Fruit fly (Drosophila melanogaster) whole organism, wandering third instar larva: ENCODE measurements around the gene mtd.

Source experiments
- Abd-B ChIP-seq: fragments of >200 bp; optimal IDR thresholded peaks from 2 replicates; lab custom pipeline; 2017; ENCODE audit warnings: missing biosample characterization, missing genetic modification characterization
- CG9705 ChIP-seq: fragments of 200-800 bp; sonication (Bioruptor generic); optimal IDR thresholded peaks from 2 replicates; lab custom pipeline; 2018; ENCODE audit warnings: missing biosample characterization, mild to moderate bottlenecking, missing genetic modification characterization
- CrebA ChIP-seq: fragments of 200-800 bp; sonication (Bioruptor generic); optimal IDR thresholded peaks from 2 replicates; lab custom pipeline; 2016; ENCODE audit warnings: missing biosample characterization, mild to moderate bottlenecking, missing genetic modification characterization, borderline replicate concordance
- Dfd ChIP-seq: fragments of >200 bp; optimal IDR thresholded peaks from 2 replicates; lab custom pipeline; 2017; ENCODE audit warnings: missing biosample characterization, missing genetic modification characterization
- Dif ChIP-seq: fragments of 200-275, 200-300 bp; sonication (Bioruptor generic); optimal IDR thresholded peaks from 2 replicates; lab custom pipeline; 2018; ENCODE audit warnings: missing biosample characterization, missing genetic modification characterization; ENCODE audit not compliant: partially characterized antibody
- GATAd ChIP-seq: sonication (Bioruptor generic); optimal IDR thresholded peaks from 2 replicates; lab custom pipeline; 2016; ENCODE audit warnings: missing biosample characterization, missing genetic modification characterization
- HLH106 ChIP-seq: fragments of 200-800 bp; optimal IDR thresholded peaks from 3 replicates; lab custom pipeline; 2019; ENCODE audit warnings: missing biosample characterization, mild to moderate bottlenecking, missing genetic modification characterization, moderate library complexity
- Hnf4 ChIP-seq: fragments of 200-800 bp; sonication (Bioruptor generic); optimal IDR thresholded peaks from 2 replicates; lab custom pipeline; 2016; ENCODE audit warnings: missing biosample characterization, mild to moderate bottlenecking, missing genetic modification characterization
- Hr78 ChIP-seq: fragments of >200 bp; optimal IDR thresholded peaks from 2 replicates; lab custom pipeline; 2017; ENCODE audit warnings: missing biosample characterization, missing genetic modification characterization
- Hr83 ChIP-seq: fragments of 200-300 bp; sonication (Bioruptor generic); optimal IDR thresholded peaks from 2 replicates; lab custom pipeline; 2016; ENCODE audit warnings: missing biosample characterization, mild to moderate bottlenecking, missing genetic modification characterization, moderate library complexity; ENCODE audit not compliant: poor library complexity, severe bottlenecking
- Jra ChIP-seq: sonication (Bioruptor generic); optimal IDR thresholded peaks from 2 replicates; lab custom pipeline; 2016; ENCODE audit warnings: missing biosample characterization, missing genetic modification characterization
- Mio ChIP-seq: sonication (Bioruptor generic); optimal IDR thresholded peaks from 2 replicates; lab custom pipeline; 2016; ENCODE audit warnings: missing biosample characterization, missing genetic modification characterization
- Myc ChIP-seq: fragments of >200 bp; optimal IDR thresholded peaks from 2 replicates; lab custom pipeline; 2017
- N ChIP-seq: fragments of >200 bp; optimal IDR thresholded peaks from 2 replicates; lab custom pipeline; 2018; ENCODE audit warnings: missing biosample characterization, missing external identifiers, missing genetic modification characterization
- OdsH ChIP-seq: fragments of 200-800 bp; sonication (Bioruptor generic); optimal IDR thresholded peaks from 2 replicates; lab custom pipeline; 2016; ENCODE audit warnings: missing biosample characterization, mild to moderate bottlenecking, missing genetic modification characterization
- Rel ChIP-seq, 2 experiments: fragments of 200-800 bp; sonication (Bioruptor generic) in 1 of 2; optimal IDR thresholded peaks; 2 replicates in 1 of 2; 3 replicates in 1 of 2; lab custom pipeline; 2016 to 2019; ENCODE audit warnings: mild to moderate bottlenecking in 2 of 2, missing biosample characterization in 2 of 2, missing genetic modification characterization in 2 of 2, moderate library complexity in 1 of 2
- Sp1 ChIP-seq: fragments of 200-800 bp; sonication (Bioruptor generic); optimal IDR thresholded peaks from 3 replicates; lab custom pipeline; 2019; ENCODE audit warnings: missing biosample characterization, mild to moderate bottlenecking, missing genetic modification characterization, moderate library complexity
- Vsx2 ChIP-seq: fragments of 200-300, 225-300 bp; sonication (Bioruptor generic); optimal IDR thresholded peaks from 2 replicates; lab custom pipeline; 2018; ENCODE audit warnings: missing biosample characterization, missing genetic modification characterization; ENCODE audit not compliant: partially characterized antibody
- br ChIP-seq: fragments of 200-800 bp; sonication (Bioruptor generic); optimal IDR thresholded peaks from 2 replicates; lab custom pipeline; 2016; ENCODE audit warnings: missing biosample characterization, missing genetic modification characterization
- brk ChIP-seq: fragments of 200-800 bp; sonication (Bioruptor generic); optimal IDR thresholded peaks from 2 replicates; lab custom pipeline; 2016; ENCODE audit warnings: missing biosample characterization, mild to moderate bottlenecking, missing genetic modification characterization
- dl ChIP-seq, 2 experiments: fragments of 175-275, 200-275 bp in 1 of 2; fragments of 200-275 bp in 1 of 2; sonication (Bioruptor generic); optimal IDR thresholded peaks; lab custom pipeline; 2018; ENCODE audit warnings: mild to moderate bottlenecking in 2 of 2, missing biosample characterization in 2 of 2, missing genetic modification characterization in 2 of 2, moderate library complexity in 2 of 2; ENCODE audit not compliant: partially characterized antibody in 2 of 2, insufficient read depth in 1 of 2
- dmrt93B ChIP-seq: fragments of 200-800 bp; sonication (Bioruptor generic); optimal IDR thresholded peaks from 2 replicates; lab custom pipeline; 2018; ENCODE audit warnings: missing biosample characterization, mild to moderate bottlenecking, missing genetic modification characterization
- dsf ChIP-seq: sonication (Bioruptor generic); optimal IDR thresholded peaks from 2 replicates; lab custom pipeline; 2016; ENCODE audit warnings: missing biosample characterization, missing genetic modification characterization, borderline replicate concordance
- ey ChIP-seq: fragments of 200-800 bp; sonication (Bioruptor generic); optimal IDR thresholded peaks from 2 replicates; lab custom pipeline; 2016; ENCODE audit warnings: missing biosample characterization, missing genetic modification characterization
- foxo ChIP-seq, 2 experiments: fragments of 200-800 bp; sonication (Bioruptor generic); optimal IDR thresholded peaks; 2 replicates in 1 of 2; 3 replicates in 1 of 2; lab custom pipeline; 2016 to 2017; ENCODE audit warnings: missing biosample characterization in 2 of 2, missing genetic modification characterization in 2 of 2
- fru ChIP-seq: fragments of 200-800 bp; sonication (Bioruptor generic); optimal IDR thresholded peaks from 3 replicates; lab custom pipeline; 2016; ENCODE audit warnings: missing biosample characterization, mild to moderate bottlenecking, missing genetic modification characterization
- h ChIP-seq: fragments of 200-800 bp; sonication (Bioruptor generic); optimal IDR thresholded peaks from 3 replicates; lab custom pipeline; 2016; ENCODE audit warnings: missing biosample characterization, mild to moderate bottlenecking, missing genetic modification characterization
- jim ChIP-seq: fragments of 175-275, 200-325 bp; sonication (Bioruptor generic); optimal IDR thresholded peaks from 2 replicates; lab custom pipeline; 2016; ENCODE audit warnings: missing biosample characterization, mild to moderate bottlenecking, missing genetic modification characterization
- lola ChIP-seq: fragments of >200 bp; optimal IDR thresholded peaks from 2 replicates; lab custom pipeline; 2017; ENCODE audit warnings: missing biosample characterization, missing genetic modification characterization
- pan ChIP-seq: fragments of >200 bp; optimal IDR thresholded peaks from 2 replicates; lab custom pipeline; 2017
- psq ChIP-seq: fragments of 200-800 bp; sonication (Bioruptor generic); optimal IDR thresholded peaks from 3 replicates; lab custom pipeline; 2017; ENCODE audit warnings: missing biosample characterization, mild to moderate bottlenecking, missing genetic modification characterization, moderate library complexity
- rgr ChIP-seq: fragments of 200-800 bp; sonication (Bioruptor generic); optimal IDR thresholded peaks from 3 replicates; lab custom pipeline; 2016; ENCODE audit warnings: missing biosample characterization, mild to moderate bottlenecking, missing genetic modification characterization
- sage ChIP-seq: fragments of 200-800 bp; sonication (Bioruptor generic); optimal IDR thresholded peaks from 2 replicates; lab custom pipeline; 2016; ENCODE audit warnings: missing biosample characterization, mild to moderate bottlenecking, missing genetic modification characterization
- usp ChIP-seq: fragments of >200 bp; optimal IDR thresholded peaks from 2 replicates; lab custom pipeline; 2017; ENCODE audit warnings: missing biosample characterization, missing genetic modification characterization
- woc ChIP-seq: sonication (Bioruptor generic); optimal IDR thresholded peaks from 2 replicates; lab custom pipeline; 2016; ENCODE audit warnings: missing biosample characterization, mild to moderate bottlenecking, missing genetic modification characterization

The mtd gene

dm6 chr3R:5277735-5278134, 72.5 kb downstream of the mtd start, which contains the start of gene CG31538:
Gene CG31538, minus strand, starts transcription at chr3R:5277835.
- TF ChIP-seq jim (GFP tag; lab: Kevin White, UChicago) (no peak), lola (GFP tag; lab: Kevin White, UChicago) (no peak), rgr (GFP tag; lab: Kevin White, UChicago) (no peak), Sp1 (GFP tag; lab: Kevin White, UChicago) (no peak), dl (GFP tag; optimal IDR thresholded peaks at IDR 0.05; lab: Kevin White, UChicago; ENCODE audit: insufficient read depth in 1 of 2, partially characterized antibody in 2 of 2) (no peak), pan (lab: Kevin White, UChicago) (no peak)

- TF ChIP-seq Myc (lab: Kevin White, UChicago) (no peak), Hr83 (GFP tag; lab: Kevin White, UChicago) (no peak), dl (GFP tag; optimal IDR thresholded peaks at IDR 0.05; lab: Kevin White, UChicago; ENCODE audit: insufficient read depth in 1 of 2, partially characterized antibody in 2 of 2) (no peak), CG9705 (no peak), Abd-B (GFP tag; lab: Kevin White, UChicago) (no peak), Rel (GFP tag; optimal IDR thresholded peaks at IDR 0.05; lab: Kevin White, UChicago) (no peak), Rel (tag; optimal IDR thresholded peaks at IDR 0.05; lab: Kevin White, UChicago) (no peak), fru (peak; percentile 34), jim (GFP tag; lab: Kevin White, UChicago) (no peak), Sp1 (GFP tag; lab: Kevin White, UChicago) (no peak), Dfd (GFP tag; lab: Kevin White, UChicago) (no peak), Hr78 (GFP tag; lab: Kevin White, UChicago) (no peak), Dif (no peak), dsf (no peak), Mio (GFP tag; lab: Kevin White, UChicago) (no peak), OdsH (no peak), sage (GFP tag; lab: Kevin White, UChicago) (no peak), brk (GFP tag; lab: Kevin White, UChicago) (no peak), br (GFP tag; lab: Kevin White, UChicago) (peak; percentile 16), foxo (GFP tag; optimal IDR thresholded peaks at IDR 0.05; lab: Kevin White, UChicago) (peak in 1 of 2 experiments; percentile 47), rgr (GFP tag; lab: Kevin White, UChicago) (peak; percentile 44), GATAd (GFP tag; lab: Kevin White, UChicago) (no peak), Jra (GFP tag; lab: Kevin White, UChicago) (no peak), psq (GFP tag; lab: Kevin White, UChicago) (no peak), pan (lab: Kevin White, UChicago) (no peak), h (GFP tag; lab: Kevin White, UChicago) (peak; percentile 28), usp (GFP tag; lab: Kevin White, UChicago) (no peak), Hnf4 (GFP tag; lab: Kevin White, UChicago) (peak; percentile 21), ey (GFP tag; lab: Kevin White, UChicago) (no peak), CrebA (GFP tag; lab: Kevin White, UChicago) (no peak), N (GFP tag; lab: Kevin White, UChicago) (no peak), HLH106 (no peak), woc (GFP tag; lab: Kevin White, UChicago) (no peak), dmrt93B (GFP tag; lab: Kevin White, UChicago) (no peak), Vsx2 (GFP tag; lab: Kevin White, UChicago) (no peak), lola (GFP tag; lab: Kevin White, UChicago) (no peak)
Measured at dm6 chr3R:5270806-5271205, 79.4 kb downstream of the mtd start.

- TF ChIP-seq brk (GFP tag; lab: Kevin White, UChicago) = peak; percentile 19
- TF ChIP-seq Myc (lab: Kevin White, UChicago) = peak; percentile 85
- no peak for TF ChIP-seq pan (lab: Kevin White, UChicago)
- peak; percentile 44 for TF ChIP-seq Vsx2 (GFP tag; lab: Kevin White, UChicago)
- TF ChIP-seq N (GFP tag; lab: Kevin White, UChicago) = peak; percentile 78
- TF ChIP-seq, all 38 proteins: peak for 4
Measured at dm6 chr3R:5268495-5268894, 81.7 kb downstream of the mtd start.
